Fruit fly (Drosophila melanogaster): ENCODE data around the gene CG1662.
A peak's percentile ranks its signal among the peaks of the same experiment; 100 is the strongest.

CG1662 gene

DNA sequence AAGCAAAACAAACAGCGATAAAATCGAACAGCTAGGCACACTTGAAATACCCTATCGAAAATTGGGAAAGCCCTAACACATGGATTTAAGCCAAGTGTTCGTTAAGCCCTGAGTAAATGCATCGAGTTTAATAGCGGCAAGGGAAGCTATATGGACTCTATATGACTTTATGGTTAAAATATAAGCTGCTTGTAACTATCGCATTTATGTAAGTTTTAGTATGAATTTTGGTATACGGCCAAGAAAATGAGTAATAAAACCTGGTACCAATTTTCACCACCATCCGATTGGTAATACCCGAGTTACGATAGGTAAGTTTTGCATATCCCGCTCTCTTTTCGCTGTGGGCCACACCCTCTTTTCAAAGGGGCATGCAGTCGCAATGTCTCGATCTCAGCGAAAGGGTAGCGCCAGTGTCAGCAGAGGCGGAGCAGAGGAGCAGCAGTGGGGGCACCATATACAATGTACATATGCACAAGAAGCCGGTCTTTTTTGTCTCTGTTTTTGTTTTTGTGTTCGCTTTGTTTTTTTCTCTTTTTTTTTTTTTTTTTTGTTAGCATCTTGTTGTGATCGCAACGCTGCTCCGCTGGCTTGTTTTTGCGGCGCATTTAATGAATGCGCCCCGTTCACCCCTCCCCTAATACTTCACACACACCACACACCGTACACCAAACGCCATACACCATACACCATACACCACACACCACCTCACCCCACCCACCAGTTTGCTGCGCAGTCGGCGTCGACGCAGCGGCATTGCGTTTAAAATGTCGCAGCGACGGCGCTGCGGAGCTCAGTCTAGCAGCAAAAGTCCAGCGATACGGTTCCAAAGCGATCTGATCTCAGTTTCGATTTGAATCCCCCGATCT lies 16.8 kb downstream of the CG1662 start, which contains the start of gene GstT4 (continued):
- peak; percentile 79; the same call in 2 of the 3 replicates for TF ChIP-seq CG34422 (GFP tag; IDR thresholded peaks at IDR 0.05)
- peak; percentile 49 for TF ChIP-seq Xbp1 (GFP tag; optimal IDR thresholded peaks at IDR 0.05)
- no peak for TF ChIP-seq sug (tag; optimal IDR thresholded peaks at IDR 0.05)
- TF ChIP-seq unpg (GFP tag; optimal IDR thresholded peaks at IDR 0.05) = peak; percentile 1
- TF ChIP-seq gem (tag; optimal IDR thresholded peaks at IDR 0.05) = peak; percentile 52
- peak; percentile 11 for TF ChIP-seq Ets97D (GFP tag; optimal IDR thresholded peaks at IDR 0.05)
- no peak for TF ChIP-seq CG31441 (GFP tag; IDR thresholded peaks at IDR 0.05)
- TF ChIP-seq CG12769 (tag; optimal IDR thresholded peaks at IDR 0.05) = no peak
- peak; percentile 18 for TF ChIP-seq CG3163 (GFP tag; optimal IDR thresholded peaks at IDR 0.05)
- TF ChIP-seq Nf-YA (GFP tag; IDR thresholded peaks at IDR 0.05) = no peak
- TF ChIP-seq NC2α (GFP tag; optimal IDR thresholded peaks at IDR 0.05) = peak; percentile 6
- no peak for TF ChIP-seq Deaf1 (tag; optimal IDR thresholded peaks at IDR 0.05)
- no peak for TF ChIP-seq bowl (GFP tag; IDR thresholded peaks at IDR 0.05)
- TF ChIP-seq Dek (tag; optimal IDR thresholded peaks at IDR 0.05) = peak; percentile 3
- peak; percentile 36 for TF ChIP-seq Side (GFP tag; optimal IDR thresholded peaks at IDR 0.05)
- TF ChIP-seq schlank (tag; optimal IDR thresholded peaks at IDR 0.05) = no peak
- no peak for TF ChIP-seq CG10462 (GFP tag; optimal IDR thresholded peaks at IDR 0.05)
- no peak for TF ChIP-seq B-H2 (GFP tag; optimal IDR thresholded peaks at IDR 0.05)
- peak; percentile 63 for TF ChIP-seq CG10366 (GFP tag; IDR thresholded peaks at IDR 0.05)
- TF ChIP-seq gsb-n (tag; optimal IDR thresholded peaks at IDR 0.05) = no peak
- TF ChIP-seq Max (GFP tag; optimal IDR thresholded peaks at IDR 0.05) = no peak
- TF ChIP-seq CG32767 (GFP tag; IDR thresholded peaks at IDR 0.05) = no peak
- TF ChIP-seq CG34376 (GFP tag; optimal IDR thresholded peaks at IDR 0.05) = peak; percentile 33
- no peak for TF ChIP-seq CG6254 (GFP tag; optimal IDR thresholded peaks at IDR 0.05)
- peak; percentile 65 for TF ChIP-seq CG30403 (GFP tag; optimal IDR thresholded peaks at IDR 0.05)
- no peak for TF ChIP-seq mirr (GFP tag; optimal IDR thresholded peaks at IDR 0.05)
- peak; percentile 18; the same call in 1 of the 2 replicates for TF ChIP-seq ssp (GFP tag; IDR thresholded peaks at IDR 0.05)
- TF ChIP-seq CG11504 (tag; optimal IDR thresholded peaks at IDR 0.05) = peak; percentile 64
- TF ChIP-seq CG8388 (GFP tag; optimal IDR thresholded peaks at IDR 0.05) = no peak
- TF ChIP-seq jing (GFP tag; optimal IDR thresholded peaks at IDR 0.05) = no peak
- TF ChIP-seq psq (GFP tag; optimal IDR thresholded peaks at IDR 0.05) = peak; percentile 62
- TF ChIP-seq zfh2 (GFP tag; optimal IDR thresholded peaks at IDR 0.05) = peak; percentile 59
- TF ChIP-seq hkb (optimal IDR thresholded peaks at IDR 0.05) = no peak
- TF ChIP-seq hkb (GFP tag; IDR thresholded peaks at IDR 0.05) = peak; percentile 73
- peak; percentile 12; the same call in 1 of the 3 replicates for TF ChIP-seq CG34224 (GFP tag; IDR thresholded peaks at IDR 0.05; ENCODE audit: partially characterized antibody)
- TF ChIP-seq ken (GFP tag; IDR thresholded peaks at IDR 0.05) = 0 out of 3 replicates have a peak, but pooled peaks have one; percentile 35
- peak; percentile 56 for TF ChIP-seq rib (GFP tag; IDR thresholded peaks at IDR 0.05)
- TF ChIP-seq kah (GFP tag; optimal IDR thresholded peaks at IDR 0.05) = no peak
- no peak for TF ChIP-seq CG10267 (tag; optimal IDR thresholded peaks at IDR 0.05)
- TF ChIP-seq trem (tag; optimal IDR thresholded peaks at IDR 0.05) = no peak
- no peak for TF ChIP-seq onecut (GFP tag; IDR thresholded peaks at IDR 0.05)
- no peak for TF ChIP-seq CG17186 (GFP tag; optimal IDR thresholded peaks at IDR 0.05)
- TF ChIP-seq tap (tag; optimal IDR thresholded peaks at IDR 0.05) = no peak
- no peak for TF ChIP-seq Nf-YC (tag; optimal IDR thresholded peaks at IDR 0.05)
- peak; percentile 44 for TF ChIP-seq CG6854 (GFP tag; optimal IDR thresholded peaks at IDR 0.05)
- TF ChIP-seq gcm2 (GFP tag; optimal IDR thresholded peaks at IDR 0.05) = no peak
- no peak for TF ChIP-seq Fer1 (GFP tag; optimal IDR thresholded peaks at IDR 0.05)
- peak; percentile 59 for TF ChIP-seq lilli (GFP tag; optimal IDR thresholded peaks at IDR 0.05)
- TF ChIP-seq Dip3 (GFP tag; optimal IDR thresholded peaks at IDR 0.05) = peak; percentile 36
- TF ChIP-seq CG11456 (GFP tag; IDR thresholded peaks at IDR 0.05) = peak; percentile 76

Measured in whole organism, embryonic.